Worm (Caenorhabditis elegans): Measurements from ENCODE around the gene F55H2.8.

DNA sequence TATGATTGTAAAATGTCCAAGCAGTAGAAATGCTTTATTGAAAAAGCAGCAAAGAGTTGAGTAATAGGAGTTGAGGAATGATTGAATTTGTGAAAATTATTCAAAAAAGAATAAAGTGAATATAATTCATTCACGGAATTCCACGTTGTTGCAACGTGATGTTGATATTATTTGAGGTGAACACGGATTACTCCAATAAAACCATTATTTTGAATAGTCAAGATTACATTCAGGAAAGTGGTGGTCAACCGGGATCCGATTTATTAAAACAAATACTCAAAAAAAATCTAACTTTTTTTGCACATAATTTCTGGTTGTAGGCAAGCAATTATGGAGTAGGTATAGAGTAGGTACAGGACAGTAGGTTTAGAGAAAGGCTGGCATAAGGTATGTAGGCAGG, 28.3 kb upstream of the F55H2.8 start, which contains the start of gene bre-3:
- no peak for TF ChIP-seq sox-4 (tag; optimal IDR thresholded peaks at IDR 0.05)
- TF ChIP-seq lsy-2 (tag; optimal IDR thresholded peaks at IDR 0.05), result no peak
- TF ChIP-seq fkh-10 (GFP tag; optimal IDR thresholded peaks at IDR 0.05), result no peak
- no peak for TF ChIP-seq aly-2 (tag; optimal IDR thresholded peaks at IDR 0.05)
- TF ChIP-seq ama-1 (optimal IDR thresholded peaks at IDR 0.05), result no peak

Measured in whole organism, L1 larva.